Fruit fly (Drosophila melanogaster) whole organism, embryonic: Measurements from ENCODE around the gene hob.

Source experiments
- CG11560 ChIP-seq: fragments of 200-800 bp; sonication (Bioruptor generic); IDR thresholded peaks from 3 replicates; pipeline ENCODE4 v1.3.6; 2022; ENCODE audit warnings: missing biosample characterization, missing genetic modification characterization
- CG12155 ChIP-seq: fragments of 200-800 bp; sonication (Bioruptor generic); optimal IDR thresholded peaks from 3 replicates; lab custom pipeline; 2016; ENCODE audit warnings: missing biosample characterization, missing genetic modification characterization
- CG12769 ChIP-seq: fragments of 200-800 bp; sonication (Bioruptor generic); optimal IDR thresholded peaks from 2 replicates; lab custom pipeline; 2019; ENCODE audit warnings: missing biosample characterization, mild to moderate bottlenecking, missing genetic modification characterization, moderate library complexity
- CG14050 ChIP-seq: fragments of 200-800 bp; sonication (Bioruptor generic); IDR thresholded peaks from 3 replicates; pipeline ENCODE4 v1.3.6; 2022; ENCODE audit warnings: missing biosample characterization, missing genetic modification characterization
- CG1647 ChIP-seq: fragments of 200-800 bp; sonication (Bioruptor generic); optimal IDR thresholded peaks from 3 replicates; lab custom pipeline; 2016; ENCODE audit warnings: missing biosample characterization, missing genetic modification characterization
- CG17186 ChIP-seq: fragments of 200-800 bp; sonication (Bioruptor generic); optimal IDR thresholded peaks from 3 replicates; lab custom pipeline; 2017; ENCODE audit warnings: missing biosample characterization, missing genetic modification reagents, missing genetic modification characterization
- CG17829 ChIP-seq: fragments of 200-800 bp; optimal IDR thresholded peaks from 2 replicates; lab custom pipeline; 2019; ENCODE audit warnings: missing biosample characterization, mild to moderate bottlenecking, missing genetic modification characterization, moderate library complexity
- CG18619 ChIP-seq: fragments of 200-800 bp; sonication (Bioruptor generic); optimal IDR thresholded peaks from 3 replicates; lab custom pipeline; 2017; ENCODE audit warnings: missing biosample characterization, mild to moderate bottlenecking, missing genetic modification characterization
- CG32772 ChIP-seq: fragments of 200-800 bp; sonication (Bioruptor generic); IDR thresholded peaks from 2 replicates; pipeline ENCODE4 v1.3.6; 2022; ENCODE audit warnings: missing biosample characterization, missing genetic modification characterization
- CG3281 ChIP-seq: fragments of 200-800 bp; sonication (Bioruptor generic); optimal IDR thresholded peaks from 3 replicates; lab custom pipeline; 2017; ENCODE audit warnings: missing biosample characterization, mild to moderate bottlenecking, missing genetic modification characterization
- CG33213 ChIP-seq: fragments of 200-800 bp; sonication (Bioruptor generic); optimal IDR thresholded peaks from 3 replicates; lab custom pipeline; 2016; ENCODE audit warnings: missing biosample characterization, missing genetic modification characterization
- CG3407 ChIP-seq: fragments of 200-800 bp; sonication (Bioruptor generic); optimal IDR thresholded peaks from 2 replicates; lab custom pipeline; 2018; ENCODE audit warnings: missing biosample characterization, mild to moderate bottlenecking, missing genetic modification characterization
- CG3838 ChIP-seq: fragments of 200-800 bp; sonication (Bioruptor generic); optimal IDR thresholded peaks from 3 replicates; lab custom pipeline; 2016; ENCODE audit warnings: missing biosample characterization, missing genetic modification characterization
- CG4282 ChIP-seq: fragments of 200-800 bp; sonication (Bioruptor generic); optimal IDR thresholded peaks from 2 replicates; lab custom pipeline; 2016; ENCODE audit warnings: missing biosample characterization, missing genetic modification characterization
- CG7963 ChIP-seq: fragments of 200-800 bp; sonication (Bioruptor generic); IDR thresholded peaks from 3 replicates; pipeline ENCODE4 v1.3.6; 2022; ENCODE audit warnings: missing biosample characterization, missing genetic modification characterization; ENCODE audit not compliant: partially characterized antibody
- CG8089 ChIP-seq: fragments of 200-800 bp; sonication (Bioruptor generic); optimal IDR thresholded peaks from 3 replicates; lab custom pipeline; 2016; ENCODE audit warnings: missing biosample characterization, missing genetic modification characterization
- CoRest ChIP-seq: fragments of 200-800 bp; sonication (Bioruptor generic); optimal IDR thresholded peaks from 3 replicates; lab custom pipeline; 2018; ENCODE audit warnings: missing biosample characterization, mild to moderate bottlenecking, missing genetic modification characterization, moderate library complexity
- Deaf1 ChIP-seq: fragments of 200-800 bp; optimal IDR thresholded peaks from 3 replicates; lab custom pipeline; 2019; ENCODE audit warnings: missing biosample characterization, mild to moderate bottlenecking, missing genetic modification characterization, moderate library complexity
- Dref ChIP-seq: fragments of 200-800 bp; sonication (Bioruptor generic); IDR thresholded peaks from 2 replicates; pipeline ENCODE4 v1.3.6; 2022; ENCODE audit warnings: missing biosample characterization, missing genetic modification characterization
- E2f2 ChIP-seq: fragments of 200-800 bp; sonication (Bioruptor generic); IDR thresholded peaks from 2 replicates; pipeline ENCODE4 v1.3.6; 2022; ENCODE audit warnings: missing biosample characterization, missing genetic modification characterization
- ERR ChIP-seq: fragments of 200-800 bp; sonication (Bioruptor generic); optimal IDR thresholded peaks from 2 replicates; lab custom pipeline; 2016; ENCODE audit warnings: missing biosample characterization, missing genetic modification characterization
- Fer3 ChIP-seq: fragments of 200-800 bp; sonication (Bioruptor generic); optimal IDR thresholded peaks from 2 replicates; lab custom pipeline; 2018; ENCODE audit warnings: missing biosample characterization, mild to moderate bottlenecking, missing genetic modification characterization, moderate library complexity
- HmgZ ChIP-seq: fragments of 200-800 bp; sonication (Bioruptor generic); optimal IDR thresholded peaks from 2 replicates; lab custom pipeline; 2018; ENCODE audit warnings: missing biosample characterization, mild to moderate bottlenecking, missing genetic modification characterization
- Hr39 ChIP-seq: fragments of >200 bp; optimal IDR thresholded peaks from 2 replicates; lab custom pipeline; 2017
- Hr51 ChIP-seq, 2 experiments: fragments of 200-800 bp; sonication (Bioruptor generic); optimal IDR thresholded peaks; 2 replicates in 1 of 2; 3 replicates in 1 of 2; lab custom pipeline; 2016 to 2018; ENCODE audit warnings: missing biosample characterization in 2 of 2, missing genetic modification characterization in 2 of 2, mild to moderate bottlenecking in 1 of 2, moderate library complexity in 1 of 2
- Mad ChIP-seq: fragments of 200-800 bp; sonication (Bioruptor generic); optimal IDR thresholded peaks from 2 replicates; lab custom pipeline; 2016; ENCODE audit warnings: missing biosample characterization, missing genetic modification characterization
- Mes4 ChIP-seq: fragments of 200-800 bp; sonication (Bioruptor generic); optimal IDR thresholded peaks from 2 replicates; lab custom pipeline; 2016; ENCODE audit warnings: missing biosample characterization, missing genetic modification characterization
- NK7.1 ChIP-seq: fragments of 200-800 bp; sonication (Bioruptor generic); optimal IDR thresholded peaks from 3 replicates; lab custom pipeline; 2016; ENCODE audit warnings: missing biosample characterization, missing genetic modification characterization
- Poxn ChIP-seq: fragments of 200-800 bp; sonication (Bioruptor generic); IDR thresholded peaks from 2 replicates; pipeline ENCODE4 v1.3.6; 2022; ENCODE audit warnings: missing biosample characterization, missing genetic modification characterization
- Usf ChIP-seq: fragments of 200-800 bp; sonication (Bioruptor generic); optimal IDR thresholded peaks from 2 replicates; lab custom pipeline; 2017; ENCODE audit warnings: missing genotype, missing biosample characterization, missing genetic modification characterization
- Xrp1 ChIP-seq: fragments of 200-800 bp; sonication (Bioruptor generic); IDR thresholded peaks from 2 replicates; pipeline ENCODE4 v1.3.6; 2022; ENCODE audit warnings: missing biosample characterization, missing genetic modification characterization
- amos ChIP-seq: fragments of 200-800 bp; sonication (Bioruptor generic); IDR thresholded peaks from 2 replicates; pipeline ENCODE4 v1.3.6; 2022; ENCODE audit warnings: missing biosample characterization, missing genetic modification characterization; ENCODE audit not compliant: partially characterized antibody
- btn ChIP-seq: fragments of 200-800 bp; sonication (Bioruptor generic); optimal IDR thresholded peaks from 2 replicates; lab custom pipeline; 2016; ENCODE audit warnings: missing biosample characterization, missing genetic modification characterization
- ci ChIP-seq: fragments of 200-800 bp; sonication (Bioruptor generic); IDR thresholded peaks from 3 replicates; pipeline ENCODE4 v1.3.6; 2022; ENCODE audit warnings: missing biosample characterization, missing genetic modification characterization
- dmrt11E ChIP-seq: fragments of 200-800 bp; sonication (Bioruptor generic); optimal IDR thresholded peaks from 3 replicates; lab custom pipeline; 2018; ENCODE audit warnings: missing biosample characterization, mild to moderate bottlenecking, missing genetic modification characterization, moderate library complexity
- eyg ChIP-seq: fragments of 200-800 bp; sonication (Bioruptor generic); optimal IDR thresholded peaks from 3 replicates; lab custom pipeline; 2016; ENCODE audit warnings: missing biosample characterization, missing genetic modification characterization
- gce ChIP-seq: fragments of 200-800 bp; sonication (Bioruptor generic); IDR thresholded peaks from 3 replicates; pipeline ENCODE4 v1.3.6; 2022; ENCODE audit warnings: missing biosample characterization, missing genetic modification characterization
- gfzf ChIP-seq: fragments of 200-800 bp; sonication (Bioruptor generic); optimal IDR thresholded peaks from 2 replicates; lab custom pipeline; 2016; ENCODE audit warnings: missing biosample characterization, mild to moderate bottlenecking, missing genetic modification characterization, moderate library complexity
- grn ChIP-seq: fragments of 200-800 bp; sonication (Bioruptor generic); optimal IDR thresholded peaks from 3 replicates; lab custom pipeline; 2017; ENCODE audit warnings: missing biosample characterization, missing genetic modification characterization
- lola ChIP-seq, 3 experiments: fragments of >200 bp in 2 of 3; fragments of 200-800 bp in 1 of 3; sonication (Bioruptor generic) in 1 of 3; optimal IDR thresholded peaks; 2 replicates each; lab custom pipeline; 2017 to 2019; ENCODE audit warnings: missing biosample characterization in 3 of 3, missing genetic modification characterization in 3 of 3, mild to moderate bottlenecking in 1 of 3, moderate library complexity in 1 of 3
- nom ChIP-seq: fragments of 200-800 bp; sonication (Bioruptor generic); optimal IDR thresholded peaks from 2 replicates; lab custom pipeline; 2017; ENCODE audit warnings: missing biosample characterization, missing genetic modification characterization, mild to moderate bottlenecking, moderate library complexity, missing genetic modification reagents
- p53 ChIP-seq: fragments of 200-800 bp; sonication (Bioruptor generic); optimal IDR thresholded peaks from 2 replicates; lab custom pipeline; 2016; ENCODE audit warnings: missing biosample characterization, missing genetic modification characterization
- pfk ChIP-seq: fragments of 200-800 bp; sonication (Bioruptor generic); optimal IDR thresholded peaks from 2 replicates; lab custom pipeline; 2018; ENCODE audit warnings: missing biosample characterization, mild to moderate bottlenecking, missing genetic modification characterization, moderate library complexity
- rib ChIP-seq: fragments of 200-800 bp; sonication (Bioruptor generic); IDR thresholded peaks from 2 replicates; pipeline ENCODE4 v1.3.6; 2022; ENCODE audit warnings: missing biosample characterization, missing genetic modification characterization
- sima ChIP-seq: fragments of 200-800 bp; sonication (Bioruptor generic); optimal IDR thresholded peaks from 2 replicates; lab custom pipeline; 2016; ENCODE audit warnings: missing biosample characterization, missing genetic modification characterization
- ssp ChIP-seq: fragments of 200-800 bp; sonication (Bioruptor generic); IDR thresholded peaks from 2 replicates; pipeline ENCODE4 v1.3.6; 2022; ENCODE audit warnings: missing biosample characterization, missing genetic modification characterization
- stc ChIP-seq: fragments of 200-800 bp; sonication (Bioruptor generic); IDR thresholded peaks from 2 replicates; pipeline ENCODE4 v1.3.6; 2022; ENCODE audit warnings: missing biosample characterization, missing genetic modification characterization
- trh ChIP-seq: fragments of 200-800 bp; sonication (Bioruptor generic); optimal IDR thresholded peaks from 2 replicates; lab custom pipeline; 2016; ENCODE audit warnings: missing biosample characterization, missing genetic modification characterization
- yki ChIP-seq: fragments of >200 bp; optimal IDR thresholded peaks from 3 replicates; lab custom pipeline; 2018
- zen2 ChIP-seq: fragments of 200-800 bp; sonication (Bioruptor generic); IDR thresholded peaks from 3 replicates; pipeline ENCODE4 v1.3.6; 2022; ENCODE audit warnings: missing biosample characterization, missing genetic modification characterization; ENCODE audit not compliant: partially characterized antibody

The hob gene

dm6 chr3L:3248714-3249663 is 30.3 kb upstream of the hob start (continued):
- TF ChIP-seq ERR (GFP tag; lab: Kevin White, UChicago) (no peak), Fer3 (tag; lab: Kevin White, UChicago) (no peak), CG4282 (GFP tag; lab: Kevin White, UChicago) (no peak), Poxn (no peak), CG14050 (no peak), btn (GFP tag; lab: Kevin White, UChicago) (no peak), gfzf (GFP tag; lab: Kevin White, UChicago) (no peak), CG1647 (GFP tag; lab: Kevin White, UChicago) (no peak), CG7963 (GFP tag; lab: Robert Waterston, UW) (no peak), CG32772 (GFP tag; lab: Robert Waterston, UW) (no peak), CG18619 (GFP tag; lab: Kevin White, UChicago) (peak; percentile 45), CoRest (tag; lab: Kevin White, UChicago) (peak; percentile 66), ssp (GFP tag; lab: Robert Waterston, UW) (no peak), Hr51 (GFP tag; optimal IDR thresholded peaks at IDR 0.05; lab: Kevin White, UChicago) (peak in 1 of 2 experiments; percentile 70), CG12769 (tag; lab: Kevin White, UChicago) (no peak), CG33213 (GFP tag; lab: Kevin White, UChicago) (no peak), Mad (GFP tag; lab: Kevin White, UChicago) (no peak), HmgZ (no peak), Usf (GFP tag; lab: Kevin White, UChicago) (peak; percentile 55), Hr39 (lab: Kevin White, UChicago) (no peak), sima (GFP tag; lab: Kevin White, UChicago) (no peak), trh (no peak), CG8089 (GFP tag; lab: Kevin White, UChicago) (no peak), gce (GFP tag; lab: Robert Waterston, UW) (no peak), grn (GFP tag; lab: Kevin White, UChicago) (no peak), nom (GFP tag; lab: Kevin White, UChicago) (peak; percentile 95), p53 (GFP tag; lab: Kevin White, UChicago) (no peak), ci (peak; percentile 63; the same call in 2 of the 3 replicates), Xrp1 (GFP tag; lab: Robert Waterston, UW) (no peak), CG17829 (peak; percentile 21), yki (no peak), eyg (GFP tag; lab: Kevin White, UChicago) (no peak), E2f2 (GFP tag; lab: Robert Waterston, UW) (peak; percentile 15; the same call in 1 of the 2 replicates), amos (GFP tag; lab: Robert Waterston, UW) (no peak), CG3838 (no peak), CG11560 (no peak), stc (GFP tag; lab: Robert Waterston, UW) (peak; percentile 12; the same call in 1 of the 2 replicates), lola (GFP tag; optimal IDR thresholded peaks at IDR 0.05; lab: Kevin White, UChicago) (no peak), CG12155 (GFP tag; lab: Kevin White, UChicago) (peak; percentile 22), Dref (no peak), zen2 (GFP tag; lab: Robert Waterston, UW) (no peak), Mes4 (no peak), rib (GFP tag; lab: Robert Waterston, UW) (no peak), CG3281 (GFP tag; lab: Kevin White, UChicago) (peak; percentile 15), Deaf1 (tag; lab: Kevin White, UChicago) (no peak), dmrt11E (no peak), CG17186 (no peak), CG3407 (no peak), pfk (GFP tag; lab: Kevin White, UChicago) (no peak), NK7.1 (no peak)
